Fruit fly (Drosophila melanogaster) whole organism, adult: Measurements from ENCODE around the gene CG7182.
A peak's percentile ranks its signal among the peaks of the same experiment; 100 is the strongest.

ENCODE experiments used
- CG11617 ChIP-seq: fragments of 200-800 bp; sonication (Bioruptor generic); optimal IDR thresholded peaks from 2 replicates; lab custom pipeline; 2017; ENCODE audit warnings: mild to moderate bottlenecking, missing biosample characterization, missing genetic modification reagents, missing genetic modification characterization
- CG12768 ChIP-seq: fragments of 200-800 bp; sonication (Bioruptor generic); optimal IDR thresholded peaks from 2 replicates; lab custom pipeline; 2017; ENCODE audit warnings: missing biosample characterization, missing genetic modification characterization, mild to moderate bottlenecking, moderate library complexity, missing genetic modification reagents
- CG14711 ChIP-seq: fragments of 200-800 bp; sonication (Bioruptor generic); optimal IDR thresholded peaks from 2 replicates; lab custom pipeline; 2018; ENCODE audit warnings: missing biosample characterization, mild to moderate bottlenecking, missing genetic modification characterization, moderate library complexity
- CG1620 ChIP-seq: fragments of 200-800 bp; sonication (Bioruptor generic); optimal IDR thresholded peaks from 2 replicates; lab custom pipeline; 2016; ENCODE audit warnings: missing biosample characterization, missing genetic modification characterization
- CG33017 ChIP-seq: fragments of 200-800 bp; sonication (Bioruptor generic); optimal IDR thresholded peaks from 2 replicates; lab custom pipeline; 2018; ENCODE audit warnings: missing biosample characterization, mild to moderate bottlenecking, missing genetic modification characterization, moderate library complexity
- CG5204 ChIP-seq: fragments of 200-800 bp; sonication (Bioruptor generic); optimal IDR thresholded peaks from 2 replicates; lab custom pipeline; 2016; ENCODE audit warnings: missing biosample characterization, missing genetic modification characterization
- CG7045 ChIP-seq: fragments of 200-800 bp; sonication (Bioruptor generic); optimal IDR thresholded peaks from 2 replicates; lab custom pipeline; 2017; ENCODE audit warnings: missing biosample characterization, mild to moderate bottlenecking, missing genetic modification characterization
- CG7101 ChIP-seq: fragments of 200-800 bp; sonication (Bioruptor generic); optimal IDR thresholded peaks from 2 replicates; lab custom pipeline; 2018; ENCODE audit warnings: missing biosample characterization, mild to moderate bottlenecking, missing genetic modification characterization, moderate library complexity
- Clk ChIP-seq: fragments of 200-800 bp; sonication (Bioruptor generic); optimal IDR thresholded peaks from 2 replicates; lab custom pipeline; 2017; ENCODE audit warnings: missing biosample characterization, missing genetic modification characterization
- Crg-1 ChIP-seq: fragments of 200-800 bp; sonication (Bioruptor generic); optimal IDR thresholded peaks from 2 replicates; lab custom pipeline; 2016; ENCODE audit warnings: missing biosample characterization, missing genetic modification characterization
- Hr96 ChIP-seq: fragments of 200-800 bp; sonication (Bioruptor generic); optimal IDR thresholded peaks from 2 replicates; lab custom pipeline; 2016; ENCODE audit warnings: missing biosample characterization, missing genetic modification characterization
- Mnt ChIP-seq: fragments of 200-800 bp; sonication (Bioruptor generic); optimal IDR thresholded peaks from 2 replicates; lab custom pipeline; 2016; ENCODE audit warnings: missing biosample characterization, mild to moderate bottlenecking, missing genetic modification characterization
- bab1 ChIP-seq: fragments of 200-800 bp; sonication (Bioruptor generic); optimal IDR thresholded peaks from 3 replicates; lab custom pipeline; 2019; ENCODE audit warnings: missing biosample characterization, mild to moderate bottlenecking, missing genetic modification characterization, moderate library complexity
- cic ChIP-seq: fragments of 200-800 bp; sonication (Bioruptor generic); optimal IDR thresholded peaks from 2 replicates; lab custom pipeline; 2017; ENCODE audit warnings: missing biosample characterization, mild to moderate bottlenecking, missing genetic modification characterization, moderate library complexity
- cnc ChIP-seq, 2 experiments: fragments of >200 bp; optimal IDR thresholded peaks; 2 replicates each; lab custom pipeline; 2017
- kay ChIP-seq: fragments of 200-800 bp; sonication (Bioruptor generic); peaks from one replicate; lab custom pipeline; 2016; ENCODE audit warnings: missing biosample characterization, missing genetic modification characterization, borderline replicate concordance
- ovo ChIP-seq: fragments of 200-800 bp; sonication (Bioruptor generic); optimal IDR thresholded peaks from 2 replicates; lab custom pipeline; 2016; ENCODE audit warnings: missing biosample characterization, missing genetic modification characterization
- pad ChIP-seq: fragments of 200-800 bp; sonication (Bioruptor generic); optimal IDR thresholded peaks from 3 replicates; lab custom pipeline; 2017; ENCODE audit warnings: missing biosample characterization, missing genetic modification characterization, mild to moderate bottlenecking, moderate library complexity, missing genetic modification reagents
- tj ChIP-seq: fragments of 200-800 bp; sonication (Bioruptor generic); optimal IDR thresholded peaks from 3 replicates; lab custom pipeline; 2017; ENCODE audit warnings: missing biosample characterization, mild to moderate bottlenecking, missing genetic modification characterization, moderate library complexity
- toe ChIP-seq: fragments of 200-800 bp; sonication (Bioruptor generic); optimal IDR thresholded peaks from 2 replicates; lab custom pipeline; 2016; ENCODE audit warnings: missing biosample characterization, missing genetic modification characterization

CG7182 gene

dm6 chr3L:8340264-8341095 is 5.7 kb downstream of the CG7182 start, which contains the start of the genes Prim1 and CG7083:
Gene Prim1, plus strand, starts transcription at chr3L:8340314.
Gene CG7083, plus strand, starts transcription at chr3L:8340785.
- peak; percentile 79 for TF ChIP-seq CG12768 (GFP tag; lab: Kevin White, UChicago)
- TF ChIP-seq CG14711: peak; percentile 56
- peak; percentile 85 for TF ChIP-seq CG1620 (GFP tag; lab: Kevin White, UChicago)
- peak; percentile 60 for TF ChIP-seq pad (GFP tag; lab: Kevin White, UChicago)
- TF ChIP-seq cic (GFP tag; lab: Kevin White, UChicago): peak; percentile 30
- peak; percentile 86 for TF ChIP-seq CG5204
- TF ChIP-seq ovo (GFP tag; lab: Kevin White, UChicago): peak; percentile 50
- peak; percentile 69 for TF ChIP-seq bab1
- TF ChIP-seq cnc (optimal IDR thresholded peaks at IDR 0.05; lab: Kevin White, UChicago): no peak
- TF ChIP-seq CG33017 (tag; lab: Kevin White, UChicago): peak; percentile 38
- TF ChIP-seq toe: peak; percentile 83
- TF ChIP-seq Clk (GFP tag; lab: Kevin White, UChicago): no peak
- peak; percentile 79 for TF ChIP-seq CG7101
- TF ChIP-seq CG7045 (GFP tag; lab: Kevin White, UChicago): peak; percentile 67
- peak; percentile 85 for TF ChIP-seq CG11617 (GFP tag; lab: Kevin White, UChicago)
- TF ChIP-seq Mnt (GFP tag; lab: Kevin White, UChicago): peak; percentile 67
- peak; percentile 59 for TF ChIP-seq kay (GFP tag; lab: Kevin White, UChicago)
- peak; percentile 41 for TF ChIP-seq tj (GFP tag; lab: Kevin White, UChicago)
- TF ChIP-seq Crg-1 (GFP tag; lab: Kevin White, UChicago): peak; percentile 78
- peak; percentile 74 for TF ChIP-seq Hr96 (GFP tag; lab: Kevin White, UChicago)

DNA sequence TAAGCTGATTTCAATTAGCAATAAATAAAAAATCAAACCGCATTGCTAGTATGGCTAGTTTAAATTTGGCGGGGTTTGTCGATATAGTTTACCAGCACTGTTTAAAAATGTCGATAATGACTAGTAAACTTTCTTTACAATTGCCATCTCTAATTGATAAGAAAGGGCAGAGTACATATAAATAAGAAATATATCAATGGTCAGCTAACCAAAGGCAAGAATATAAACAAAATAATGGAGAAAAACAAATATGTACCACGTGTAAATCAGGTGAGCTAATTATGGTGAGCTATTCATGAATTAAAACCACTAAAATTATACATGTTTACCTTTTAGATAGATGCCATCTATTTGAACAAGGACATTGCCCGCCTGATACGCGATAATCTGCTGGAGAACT is 7.3 kb downstream of the CG7182 start, which contains the start of gene Pex2:
TSS of gene Pex2 (plus strand) at position 131 of the 400 bp plus-strand sequence.
- TF ChIP-seq CG33017 (tag; lab: Kevin White, UChicago) (peak; percentile 51), CG7045 (GFP tag; lab: Kevin White, UChicago) (no peak), Hr96 (GFP tag; lab: Kevin White, UChicago) (no peak), CG7101 (peak; percentile 48), pad (GFP tag; lab: Kevin White, UChicago) (peak; percentile 15), Mnt (GFP tag; lab: Kevin White, UChicago) (peak; percentile 64), ovo (GFP tag; lab: Kevin White, UChicago) (no peak), Crg-1 (GFP tag; lab: Kevin White, UChicago) (peak; percentile 34), CG1620 (GFP tag; lab: Kevin White, UChicago) (peak; percentile 57), CG12768 (GFP tag; lab: Kevin White, UChicago) (peak; percentile 82), kay (GFP tag; lab: Kevin White, UChicago) (peak; percentile 76), tj (GFP tag; lab: Kevin White, UChicago) (no peak), CG5204 (peak; percentile 3), cic (GFP tag; lab: Kevin White, UChicago) (peak; percentile 99), Clk (GFP tag; lab: Kevin White, UChicago) (no peak), toe (peak; percentile 43), CG14711 (peak; percentile 31), bab1 (peak; percentile 53), CG11617 (GFP tag; lab: Kevin White, UChicago) (peak; percentile 18), cnc (optimal IDR thresholded peaks at IDR 0.05; lab: Kevin White, UChicago) (no peak)

DNA sequence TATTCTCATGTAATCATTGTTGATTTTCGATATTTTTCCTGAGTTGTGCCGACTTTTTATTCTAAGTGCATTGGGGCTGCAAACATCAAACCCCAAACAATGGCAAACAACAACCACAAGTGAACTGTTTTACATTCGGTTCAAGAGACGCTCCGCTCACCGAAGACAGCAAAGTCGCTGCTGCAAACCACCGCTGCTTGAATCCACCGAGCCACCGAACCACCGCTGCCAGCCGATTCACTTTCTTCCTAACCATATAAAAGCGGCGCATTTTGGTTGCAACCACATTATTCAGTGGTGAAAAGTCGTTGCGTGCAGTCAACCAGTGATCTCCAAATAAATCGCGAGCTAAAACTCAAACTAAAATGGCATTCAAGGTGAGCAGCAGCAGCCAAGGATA is 9.8 kb downstream of the CG7182 start, which contains the start of gene Cpr66Cb:
TSS of gene Cpr66Cb (plus strand) at position 301 of the 400 bp plus-strand sequence.
- no peak for TF ChIP-seq CG12768 (GFP tag; lab: Kevin White, UChicago)

DNA sequence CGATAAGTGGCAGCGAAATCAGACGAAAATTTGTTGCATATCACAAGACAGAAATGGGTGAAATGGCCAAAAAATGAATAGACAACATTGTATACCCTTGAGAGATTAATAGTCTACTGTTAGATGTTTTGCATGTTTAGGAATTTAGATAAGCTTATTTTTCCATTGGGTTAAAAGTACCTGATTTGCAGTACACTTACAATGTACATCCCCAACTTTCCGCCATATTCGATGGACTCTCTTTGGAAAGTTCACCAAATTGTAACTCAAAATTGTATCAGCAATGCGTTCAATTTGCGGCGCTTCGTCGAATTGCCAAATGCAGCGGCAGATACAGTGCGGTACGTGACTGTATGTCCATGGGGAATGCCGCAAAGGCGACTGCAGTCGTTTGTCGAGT is 11.8 kb downstream of the CG7182 start:
- TF ChIP-seq CG14711 (no peak), Clk (GFP tag; lab: Kevin White, UChicago) (no peak), Crg-1 (GFP tag; lab: Kevin White, UChicago) (no peak), cic (GFP tag; lab: Kevin White, UChicago) (no peak), toe (no peak), kay (GFP tag; lab: Kevin White, UChicago) (no peak), ovo (GFP tag; lab: Kevin White, UChicago) (no peak), CG12768 (GFP tag; lab: Kevin White, UChicago) (no peak), CG7045 (GFP tag; lab: Kevin White, UChicago) (no peak), Mnt (GFP tag; lab: Kevin White, UChicago) (no peak), CG33017 (tag; lab: Kevin White, UChicago) (no peak), CG5204 (no peak), CG1620 (GFP tag; lab: Kevin White, UChicago) (no peak), cnc (optimal IDR thresholded peaks at IDR 0.05; lab: Kevin White, UChicago) (no peak), Hr96 (GFP tag; lab: Kevin White, UChicago) (no peak)

DNA sequence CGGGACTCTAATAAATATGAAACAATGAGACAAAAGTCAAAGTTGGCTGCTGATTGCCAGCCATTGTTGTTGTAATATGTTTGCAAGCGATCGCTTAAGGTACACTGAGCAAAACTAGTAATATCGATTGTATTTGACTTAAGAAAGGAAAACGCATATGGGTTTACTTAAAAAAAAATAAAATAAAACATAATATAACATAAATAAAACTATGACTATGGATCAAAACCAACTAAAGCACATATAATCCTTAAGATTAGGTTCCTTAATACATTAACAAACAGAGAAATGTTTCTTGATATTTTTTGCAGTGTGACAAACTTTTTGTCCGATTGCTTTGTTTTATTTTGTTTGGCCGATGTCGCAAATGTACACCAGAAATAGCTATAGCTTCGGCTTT is 12.6 kb downstream of the CG7182 start:
- no peak for TF ChIP-seq CG7101
- no peak for TF ChIP-seq CG11617 (GFP tag; lab: Kevin White, UChicago)
- no peak for TF ChIP-seq CG7045 (GFP tag; lab: Kevin White, UChicago)
- TF ChIP-seq CG1620 (GFP tag; lab: Kevin White, UChicago): no peak
- no peak for TF ChIP-seq CG12768 (GFP tag; lab: Kevin White, UChicago)
- TF ChIP-seq Clk (GFP tag; lab: Kevin White, UChicago): no peak
- no peak for TF ChIP-seq Mnt (GFP tag; lab: Kevin White, UChicago)
- TF ChIP-seq CG5204: no peak
- no peak for TF ChIP-seq cic (GFP tag; lab: Kevin White, UChicago)
- no peak for TF ChIP-seq tj (GFP tag; lab: Kevin White, UChicago)
- TF ChIP-seq CG33017 (tag; lab: Kevin White, UChicago): no peak
- no peak for TF ChIP-seq CG14711
- no peak for TF ChIP-seq cnc (optimal IDR thresholded peaks at IDR 0.05; lab: Kevin White, UChicago)
- no peak for TF ChIP-seq kay (GFP tag; lab: Kevin White, UChicago)
- no peak for TF ChIP-seq ovo (GFP tag; lab: Kevin White, UChicago)
